Worm (Caenorhabditis elegans) whole organism, L1 larva: ENCODE results near the gene Y47D3A.13.

Experiments used
- C34B4.2 ChIP-seq: sonication (generic microtip); optimal IDR thresholded peaks from 2 replicates; lab custom pipeline; 2017; ENCODE audit warnings: mild to moderate bottlenecking, missing genetic modification characterization, missing compliant biosample characterization
- Y116A8C.19 ChIP-seq: sonication (generic microtip); optimal IDR thresholded peaks from 2 replicates; lab custom pipeline; 2016; ENCODE audit warnings: missing compliant biosample characterization, missing genetic modification characterization, borderline replicate concordance
- aha-1 ChIP-seq: fragments of 150-350 bp; optimal IDR thresholded peaks from 2 replicates; lab custom pipeline; 2014; ENCODE audit warnings: missing biosample characterization, missing genetic modification characterization
- aly-2 ChIP-seq: fragments of 150-350 bp; optimal IDR thresholded peaks from 2 replicates; lab custom pipeline; 2014; ENCODE audit warnings: missing biosample characterization, missing genetic modification characterization
- ama-1 ChIP-seq: fragments of 150-350 bp; optimal IDR thresholded peaks from 2 replicates; lab custom pipeline; 2014
- ceh-63 ChIP-seq: fragments of 200-800 bp; sonication (Bioruptor generic); optimal IDR thresholded peaks from 2 replicates; lab custom pipeline; 2018; ENCODE audit warnings: mild to moderate bottlenecking, missing genetic modification characterization, missing compliant biosample characterization
- ceh-82 ChIP-seq, 3 experiments: fragments of 150-350 bp in 1 of 3; sonication (generic microtip) in 2 of 3; optimal IDR thresholded peaks; 2 replicates each; lab custom pipeline; 2014 to 2017; ENCODE audit warnings: missing biosample characterization in 3 of 3, missing genetic modification characterization in 3 of 3
- ceh-90 ChIP-seq: sonication (generic microtip); optimal IDR thresholded peaks from 2 replicates; lab custom pipeline; 2016; ENCODE audit warnings: missing genetic modification characterization, missing compliant biosample characterization
- ces-1 ChIP-seq: fragments of 150-350 bp; optimal IDR thresholded peaks from 2 replicates; lab custom pipeline; 2014; ENCODE audit warnings: missing biosample characterization, missing genetic modification reagents, missing genetic modification characterization
- dsc-1 ChIP-seq: sonication (generic microtip); optimal IDR thresholded peaks from 2 replicates; lab custom pipeline; 2016; ENCODE audit warnings: mild to moderate bottlenecking, missing genetic modification characterization, missing compliant biosample characterization
- efl-1 ChIP-seq, 4 experiments: fragments of 150-350 bp; optimal IDR thresholded peaks in 3 of 4; peaks in 1 of 4; 1 replicate in 1 of 4; 2 replicates in 3 of 4; lab custom pipeline; 2014; ENCODE audit warnings: missing biosample characterization in 2 of 4, missing genetic modification characterization in 2 of 4, missing genetic modification reagents in 2 of 4
- egl-27 ChIP-seq, 2 experiments: fragments of 150-350 bp in 1 of 2; sonication (generic microtip); optimal IDR thresholded peaks; 3 replicates each; lab custom pipeline; 2017 to 2018; ENCODE audit warnings: missing biosample characterization in 2 of 2, missing genetic modification characterization in 2 of 2, missing genetic modification reagents in 2 of 2
- elt-2 ChIP-seq: sonication (generic microtip); optimal IDR thresholded peaks from 2 replicates; lab custom pipeline; 2016; ENCODE audit warnings: missing genetic modification characterization, mild to moderate bottlenecking, inconsistent platforms, missing compliant biosample characterization, missing genetic modification reagents
- ets-5 ChIP-seq: fragments of 200-800 bp; sonication (Bioruptor generic); IDR thresholded peaks from 2 replicates; pipeline ENCODE4 v1.3.6; 2022; ENCODE audit warnings: missing genetic modification characterization, missing compliant biosample characterization
- fkh-10 ChIP-seq: sonication (generic microtip); optimal IDR thresholded peaks from 2 replicates; lab custom pipeline; 2017; ENCODE audit warnings: missing biosample characterization, missing genetic modification reagents, missing genetic modification characterization
- fkh-8 ChIP-seq: sonication (generic microtip); optimal IDR thresholded peaks from 2 replicates; lab custom pipeline; 2016; ENCODE audit warnings: mild to moderate bottlenecking, missing genetic modification characterization, missing compliant biosample characterization
- hlh-17 ChIP-seq: fragments of 200-800 bp; sonication (Bioruptor generic); optimal IDR thresholded peaks from 2 replicates; lab custom pipeline; 2018; ENCODE audit warnings: missing genetic modification characterization, mild to moderate bottlenecking, missing compliant biosample characterization, moderate library complexity, borderline replicate concordance
- hlh-4 ChIP-seq: sonication (generic microtip); optimal IDR thresholded peaks from 2 replicates; lab custom pipeline; 2016; ENCODE audit warnings: mild to moderate bottlenecking, missing genetic modification characterization, missing compliant biosample characterization
- hpl-2 ChIP-seq: fragments of 150-350 bp; optimal IDR thresholded peaks from 2 replicates; lab custom pipeline; 2014; ENCODE audit warnings: missing biosample characterization, missing genetic modification reagents, missing genetic modification characterization
- irx-1 ChIP-seq: sonication (generic microtip); optimal IDR thresholded peaks from 2 replicates; lab custom pipeline; 2016; ENCODE audit warnings: missing genetic modification characterization, missing compliant biosample characterization
- isw-1 ChIP-seq: fragments of 200-800 bp; sonication (Bioruptor generic); IDR thresholded peaks from 2 replicates; pipeline ENCODE4 v1.3.6; 2022; ENCODE audit warnings: missing genetic modification characterization, missing compliant biosample characterization
- lin-13 ChIP-seq: fragments of 150-350 bp; optimal IDR thresholded peaks from 2 replicates; lab custom pipeline; 2014; ENCODE audit warnings: missing biosample characterization, missing genetic modification reagents, missing genetic modification characterization
- lin-15B ChIP-seq: fragments of 150-350 bp; sonication (generic microtip); optimal IDR thresholded peaks from 3 replicates; lab custom pipeline; 2014; ENCODE audit warnings: missing biosample characterization, missing genetic modification characterization
- lin-35 ChIP-seq, 2 experiments: fragments of 150-350 bp; optimal IDR thresholded peaks; 2 replicates each; lab custom pipeline; 2014; ENCODE audit warnings: missing biosample characterization in 2 of 2, missing genetic modification characterization in 2 of 2, missing genetic modification reagents in 2 of 2
- mab-9 ChIP-seq: fragments of 200-800 bp; sonication (Bioruptor generic); IDR thresholded peaks from 2 replicates; pipeline ENCODE4 v1.3.6; 2022; ENCODE audit warnings: missing genetic modification reagents, missing genetic modification characterization, missing compliant biosample characterization
- mdl-1 ChIP-seq, 2 experiments: fragments of 150-350 bp; optimal IDR thresholded peaks; 2 replicates each; lab custom pipeline; 2014 to 2017; ENCODE audit warnings: missing biosample characterization in 2 of 2, missing genetic modification characterization in 2 of 2, inconsistent platforms in 1 of 2
- nhr-19 ChIP-seq: fragments of 200-800 bp; sonication (Bioruptor generic); conservative IDR thresholded peaks from 2 replicates; pipeline ENCODE4 v1.3.6; 2022; ENCODE audit warnings: missing genetic modification characterization, missing compliant biosample characterization
- nhr-28 ChIP-seq: fragments of 150-350 bp; optimal IDR thresholded peaks from 2 replicates; lab custom pipeline; 2014; ENCODE audit warnings: missing biosample characterization, missing genetic modification characterization
- nhr-71 ChIP-seq: sonication (generic microtip); optimal IDR thresholded peaks from 2 replicates; lab custom pipeline; 2016; ENCODE audit warnings: mild to moderate bottlenecking, missing genetic modification characterization, moderate library complexity, missing compliant biosample characterization
- nhr-76 ChIP-seq: sonication (generic microtip); optimal IDR thresholded peaks from 2 replicates; lab custom pipeline; 2017; ENCODE audit warnings: missing biosample characterization, missing genetic modification characterization
- nhr-77 ChIP-seq: fragments of 150-350 bp; optimal IDR thresholded peaks from 2 replicates; lab custom pipeline; 2014; ENCODE audit warnings: missing biosample characterization, missing genetic modification characterization
- nhr-85 ChIP-seq: sonication (generic microtip); peaks from one replicate; lab custom pipeline; 2016; ENCODE audit warnings: missing genetic modification characterization, inconsistent platforms, missing compliant biosample characterization
- pax-3 ChIP-seq: fragments of 200-800 bp; sonication (Bioruptor generic); optimal IDR thresholded peaks from 2 replicates; lab custom pipeline; 2018; ENCODE audit warnings: mild to moderate bottlenecking, missing genetic modification characterization, moderate library complexity, missing compliant biosample characterization
- pqm-1 ChIP-seq: sonication (generic microtip); optimal IDR thresholded peaks from 3 replicates; lab custom pipeline; 2017; ENCODE audit warnings: missing biosample characterization, missing genetic modification characterization
- snu-23 ChIP-seq: sonication (generic microtip); optimal IDR thresholded peaks from 2 replicates; lab custom pipeline; 2016; ENCODE audit warnings: missing genetic modification characterization, missing compliant biosample characterization
- sox-4 ChIP-seq: sonication (generic microtip); optimal IDR thresholded peaks from 2 replicates; lab custom pipeline; 2016; ENCODE audit warnings: missing genetic modification characterization, missing compliant biosample characterization
- sptf-1 ChIP-seq: fragments of 150-350 bp; optimal IDR thresholded peaks from 2 replicates; lab custom pipeline; 2014; ENCODE audit warnings: missing biosample characterization, missing genetic modification characterization
- sup-37 ChIP-seq: fragments of 200-800 bp; sonication (Bioruptor generic); optimal IDR thresholded peaks from 2 replicates; lab custom pipeline; 2018; ENCODE audit warnings: mild to moderate bottlenecking, missing genetic modification characterization, missing compliant biosample characterization
- swsn-7 ChIP-seq: sonication (generic microtip); optimal IDR thresholded peaks from 2 replicates; lab custom pipeline; 2016; ENCODE audit warnings: missing genetic modification characterization, missing compliant biosample characterization
- tbx-2 ChIP-seq: sonication (generic microtip); optimal IDR thresholded peaks from 2 replicates; lab custom pipeline; 2016; ENCODE audit warnings: missing genetic modification characterization, missing compliant biosample characterization
- tlp-1 ChIP-seq: fragments of 150-350 bp; optimal IDR thresholded peaks from 2 replicates; lab custom pipeline; 2014; ENCODE audit warnings: missing biosample characterization, missing genetic modification characterization
- unc-130 ChIP-seq: fragments of 150-350 bp; optimal IDR thresholded peaks from 2 replicates; lab custom pipeline; 2017; ENCODE audit warnings: missing biosample characterization, missing genetic modification characterization, inconsistent platforms
- unc-62 ChIP-seq: fragments of 150-350 bp; optimal IDR thresholded peaks from 2 replicates; lab custom pipeline; 2014; ENCODE audit warnings: missing biosample characterization, missing genetic modification reagents, missing genetic modification characterization
- unc-86 ChIP-seq: sonication (generic microtip); optimal IDR thresholded peaks from 2 replicates; lab custom pipeline; 2016; ENCODE audit warnings: missing genetic modification characterization, missing compliant biosample characterization
- unc-98 ChIP-seq: fragments of 200-800 bp; sonication (Bioruptor generic); IDR thresholded peaks from 2 replicates; pipeline ENCODE4 v1.3.6; 2022; ENCODE audit warnings: missing genetic modification characterization, missing compliant biosample characterization
- vab-15 ChIP-seq: sonication (generic microtip); optimal IDR thresholded peaks from 2 replicates; lab custom pipeline; 2017; ENCODE audit warnings: missing genotype, mild to moderate bottlenecking, missing genetic modification characterization, missing compliant biosample characterization
- zag-1 ChIP-seq: fragments of 150-350 bp; optimal IDR thresholded peaks from 2 replicates; lab custom pipeline; 2014; ENCODE audit warnings: missing biosample characterization, missing genetic modification characterization
- zip-4 ChIP-seq: fragments of 200-800 bp; sonication (Bioruptor generic); optimal IDR thresholded peaks from 2 replicates; lab custom pipeline; 2018; ENCODE audit warnings: mild to moderate bottlenecking, missing genetic modification characterization, moderate library complexity, missing compliant biosample characterization

Y47D3A.13 gene

DNA sequence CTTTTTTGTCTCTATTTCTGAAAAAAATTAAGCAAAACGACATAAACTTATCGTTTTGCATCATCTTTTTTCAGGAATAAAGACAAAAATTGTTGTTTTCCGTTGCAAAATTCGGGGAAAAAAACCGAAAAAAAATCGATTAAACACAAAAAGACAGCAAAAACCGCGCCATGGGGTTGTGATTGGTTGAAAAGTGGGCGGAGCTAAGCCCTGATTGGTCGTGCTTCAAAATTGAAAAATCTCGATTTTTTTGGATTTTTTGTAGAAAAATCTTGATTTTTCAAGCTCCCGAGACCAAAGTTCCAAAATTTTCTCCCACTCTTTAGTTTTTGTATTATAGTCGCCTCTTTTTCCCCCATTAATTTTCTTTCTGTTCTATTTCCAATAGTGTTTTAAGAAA lies 14.4 kb upstream of the Y47D3A.13 start:
- no peak for TF ChIP-seq ces-1 (GFP tag; lab: Kevin White, UChicago)
- TF ChIP-seq unc-62 (GFP tag; lab: Kevin White, UChicago): no peak
- no peak for TF ChIP-seq sup-37 (GFP tag; lab: Kevin White, UChicago)
- no peak for TF ChIP-seq tbx-2
- no peak for TF ChIP-seq ceh-63 (GFP tag; lab: Kevin White, UChicago)
- TF ChIP-seq vab-15 (tag; lab: Kevin White, UChicago): no peak
- TF ChIP-seq ceh-82 (tag; optimal IDR thresholded peaks at IDR 0.05; lab: Kevin White, UChicago): no peak
- no peak for TF ChIP-seq ama-1 (lab: Kevin White, UChicago)
- TF ChIP-seq fkh-10 (GFP tag; lab: Kevin White, UChicago): no peak

DNA sequence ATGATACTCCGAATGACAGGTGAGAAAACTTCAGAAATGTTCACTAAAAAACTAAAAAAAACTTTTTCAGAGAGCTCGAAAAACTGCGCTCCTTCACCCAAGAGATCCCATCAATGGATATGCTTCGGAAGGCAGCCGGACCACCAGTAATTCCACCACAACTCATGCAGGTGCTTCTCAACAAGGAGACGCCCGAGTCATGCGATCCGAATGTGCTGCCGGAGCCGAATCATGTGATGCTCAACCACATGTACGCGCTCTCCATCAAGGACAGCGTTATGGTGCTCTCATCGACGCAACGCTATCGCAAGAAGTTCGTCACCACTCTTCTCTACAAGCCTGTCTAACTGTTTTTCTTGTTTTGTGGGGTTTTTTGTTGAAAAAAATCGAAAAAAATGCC lies 13.8 kb upstream of the Y47D3A.13 start:
- 0 out of 2 replicates have a peak, but pooled peaks have one; percentile 55 for TF ChIP-seq ets-5 (GFP tag; lab: Robert Waterston, UW)
- no peak for TF ChIP-seq unc-62 (GFP tag; lab: Kevin White, UChicago)
- TF ChIP-seq efl-1 (optimal IDR thresholded peaks at IDR 0.05; lab: Kevin White, UChicago): no peak
- TF ChIP-seq efl-1 (GFP tag; optimal IDR thresholded peaks at IDR 0.05 in 1 of 2; lab: Kevin White, UChicago): peak in 1 of 2 experiments; percentile 81
- no peak for TF ChIP-seq tlp-1
- peak; percentile 37 for TF ChIP-seq nhr-85 (tag; lab: Kevin White, UChicago)
- TF ChIP-seq, all 84 proteins: peak for 3

DNA sequence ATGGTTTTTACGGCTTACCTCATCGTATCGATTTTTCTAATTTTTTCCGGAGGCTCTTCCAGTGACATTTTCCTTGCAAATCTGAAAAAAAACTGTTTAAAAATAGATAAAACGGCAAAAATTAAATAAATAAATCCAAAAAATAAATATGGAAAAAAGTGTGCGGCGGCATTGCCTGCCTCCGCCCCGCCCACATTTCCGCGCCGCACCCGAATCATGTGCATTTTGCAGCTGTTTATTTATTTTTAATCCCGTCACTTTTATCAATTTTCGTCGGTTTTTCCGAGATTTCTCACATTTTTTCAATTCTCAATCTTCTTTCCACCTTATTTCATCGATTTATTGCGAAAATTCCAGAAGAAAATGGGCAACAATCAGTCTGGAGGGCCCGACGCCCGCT lies 12.9 kb upstream of the Y47D3A.13 start, which contains the start of the genes Y47D3A.14 and aakb-2:
Gene Y47D3A.14, minus strand, starts transcription at position 81 of the 400 bp plus-strand sequence.
Gene aakb-2, plus strand, starts transcription at position 356 of the 400 bp plus-strand sequence.
- TF ChIP-seq pax-3 (tag; lab: Kevin White, UChicago): no peak
- TF ChIP-seq ceh-82 (tag; optimal IDR thresholded peaks at IDR 0.05; lab: Kevin White, UChicago): peak; percentile 14 to 56 (median 33)
- TF ChIP-seq dsc-1 (tag; lab: Kevin White, UChicago): peak; percentile 28
- TF ChIP-seq nhr-77: no peak
- TF ChIP-seq lin-13 (GFP tag; lab: Kevin White, UChicago): no peak
- no peak for TF ChIP-seq vab-15 (tag; lab: Kevin White, UChicago)
- TF ChIP-seq hlh-17 (GFP tag; lab: Kevin White, UChicago): no peak
- TF ChIP-seq isw-1: no peak
- no peak for TF ChIP-seq nhr-28
- peak; percentile 71 for TF ChIP-seq nhr-85 (tag; lab: Kevin White, UChicago)
- TF ChIP-seq nhr-71 (tag; lab: Kevin White, UChicago): no peak
- no peak for TF ChIP-seq irx-1 (tag; lab: Kevin White, UChicago)
- TF ChIP-seq nhr-76 (tag; lab: Kevin White, UChicago): no peak
- no peak for TF ChIP-seq sox-4 (tag; lab: Kevin White, UChicago)
- peak in 1 of 2 experiments; percentile 72 for TF ChIP-seq mdl-1 (tag; optimal IDR thresholded peaks at IDR 0.05; lab: Kevin White, UChicago)
- TF ChIP-seq Y116A8C.19 (tag; lab: Kevin White, UChicago): no peak
- TF ChIP-seq zag-1 (tag; lab: Kevin White, UChicago): no peak
- TF ChIP-seq zip-4: no peak
- no peak for TF ChIP-seq aly-2
- TF ChIP-seq fkh-8 (tag; lab: Kevin White, UChicago): peak; percentile 52
- TF ChIP-seq sptf-1 (tag; lab: Kevin White, UChicago): no peak
- no peak for TF ChIP-seq pqm-1
- no peak for TF ChIP-seq ceh-63 (GFP tag; lab: Kevin White, UChicago)
- no peak for TF ChIP-seq mab-9 (GFP tag; lab: Robert Waterston, UW)
- no peak for TF ChIP-seq unc-98 (GFP tag; lab: Robert Waterston, UW)
- TF ChIP-seq hlh-4 (tag; lab: Kevin White, UChicago): no peak
- TF ChIP-seq fkh-10 (GFP tag; lab: Kevin White, UChicago): no peak
- TF ChIP-seq lin-15B (tag; lab: Kevin White, UChicago): no peak
- peak; percentile 38 to 55 for TF ChIP-seq lin-35 (GFP tag; optimal IDR thresholded peaks at IDR 0.05; lab: Kevin White, UChicago)
- no peak for TF ChIP-seq hpl-2 (GFP tag; lab: Kevin White, UChicago)
- TF ChIP-seq aha-1 (tag; lab: Kevin White, UChicago): no peak
- no peak for TF ChIP-seq elt-2 (tag; lab: Kevin White, UChicago)
- TF ChIP-seq snu-23 (GFP tag; lab: Kevin White, UChicago): peak; percentile 77
- TF ChIP-seq nhr-19 (GFP tag; lab: Robert Waterston, UW): peak; percentile 50
- no peak for TF ChIP-seq C34B4.2
- TF ChIP-seq swsn-7 (tag; lab: Kevin White, UChicago): peak; percentile 62
- peak; percentile 5 for TF ChIP-seq unc-86 (tag; lab: Kevin White, UChicago)
- TF ChIP-seq sup-37 (GFP tag; lab: Kevin White, UChicago): no peak
- TF ChIP-seq unc-130 (tag; lab: Kevin White, UChicago): peak; percentile 87
- no peak for TF ChIP-seq egl-27 (tag; optimal IDR thresholded peaks at IDR 0.05; lab: Kevin White, UChicago)
- TF ChIP-seq ceh-90 (tag; lab: Kevin White, UChicago): no peak
